Fruit fly (Drosophila melanogaster) whole organism, wandering third instar larva: Measurements from ENCODE around the gene Alp4.

Experiments used
- CrebA ChIP-seq: fragments of 200-800 bp; sonication (Bioruptor generic); optimal IDR thresholded peaks from 2 replicates; lab custom pipeline; 2016; ENCODE audit warnings: missing biosample characterization, mild to moderate bottlenecking, missing genetic modification characterization, borderline replicate concordance
- Dif ChIP-seq: fragments of 200-275, 200-300 bp; sonication (Bioruptor generic); optimal IDR thresholded peaks from 2 replicates; lab custom pipeline; 2018; ENCODE audit warnings: missing biosample characterization, missing genetic modification characterization; ENCODE audit not compliant: partially characterized antibody
- Mio ChIP-seq: sonication (Bioruptor generic); optimal IDR thresholded peaks from 2 replicates; lab custom pipeline; 2016; ENCODE audit warnings: missing biosample characterization, missing genetic modification characterization
- Myc ChIP-seq: fragments of >200 bp; optimal IDR thresholded peaks from 2 replicates; lab custom pipeline; 2017
- OdsH ChIP-seq: fragments of 200-800 bp; sonication (Bioruptor generic); optimal IDR thresholded peaks from 2 replicates; lab custom pipeline; 2016; ENCODE audit warnings: missing biosample characterization, mild to moderate bottlenecking, missing genetic modification characterization
- brk ChIP-seq: fragments of 200-800 bp; sonication (Bioruptor generic); optimal IDR thresholded peaks from 2 replicates; lab custom pipeline; 2016; ENCODE audit warnings: missing biosample characterization, mild to moderate bottlenecking, missing genetic modification characterization
- h ChIP-seq: fragments of 200-800 bp; sonication (Bioruptor generic); optimal IDR thresholded peaks from 3 replicates; lab custom pipeline; 2016; ENCODE audit warnings: missing biosample characterization, mild to moderate bottlenecking, missing genetic modification characterization
- jim ChIP-seq: fragments of 175-275, 200-325 bp; sonication (Bioruptor generic); optimal IDR thresholded peaks from 2 replicates; lab custom pipeline; 2016; ENCODE audit warnings: missing biosample characterization, mild to moderate bottlenecking, missing genetic modification characterization
- lola ChIP-seq: fragments of >200 bp; optimal IDR thresholded peaks from 2 replicates; lab custom pipeline; 2017; ENCODE audit warnings: missing biosample characterization, missing genetic modification characterization
- pan ChIP-seq: fragments of >200 bp; optimal IDR thresholded peaks from 2 replicates; lab custom pipeline; 2017
- sage ChIP-seq: fragments of 200-800 bp; sonication (Bioruptor generic); optimal IDR thresholded peaks from 2 replicates; lab custom pipeline; 2016; ENCODE audit warnings: missing biosample characterization, mild to moderate bottlenecking, missing genetic modification characterization
- usp ChIP-seq: fragments of >200 bp; optimal IDR thresholded peaks from 2 replicates; lab custom pipeline; 2017; ENCODE audit warnings: missing biosample characterization, missing genetic modification characterization

- TF ChIP-seq pan (lab: Kevin White, UChicago) (no peak), usp (GFP tag; lab: Kevin White, UChicago) (no peak), CrebA (GFP tag; lab: Kevin White, UChicago) (no peak), h (GFP tag; lab: Kevin White, UChicago) (no peak), lola (GFP tag; lab: Kevin White, UChicago) (no peak), brk (GFP tag; lab: Kevin White, UChicago) (no peak), jim (GFP tag; lab: Kevin White, UChicago) (no peak), Dif (no peak), Myc (lab: Kevin White, UChicago) (peak; percentile 28), sage (GFP tag; lab: Kevin White, UChicago) (no peak), OdsH (GFP tag; lab: Kevin White, UChicago) (no peak), Mio (GFP tag; lab: Kevin White, UChicago) (no peak)
These were observed 29.1 kb upstream of the Alp4 start for dm6 chr3R:31019662-31020061.
